Worm (Caenorhabditis elegans) whole organism, midembryonic: ENCODE data around the gene K10H10.9.

Experiments
- T22C8.4 ChIP-seq: fragments of 200-800 bp; sonication (Bioruptor generic); IDR thresholded peaks from 2 replicates; pipeline ENCODE4 v1.3.6; 2022; ENCODE audit warnings: missing genetic modification characterization, missing compliant biosample characterization
- cog-1 ChIP-seq: sonication (generic microtip); optimal IDR thresholded peaks from 2 replicates; lab custom pipeline; 2016; ENCODE audit warnings: missing genetic modification characterization, missing compliant biosample characterization
- flt-1 ChIP-seq: fragments of 200-800 bp; sonication (Bioruptor generic); IDR thresholded peaks from 2 replicates; pipeline ENCODE4 v1.3.6; 2022; ENCODE audit warnings: missing genetic modification characterization, missing compliant biosample characterization
- klf-2 ChIP-seq: fragments of 200-800 bp; sonication (Bioruptor generic); conservative IDR thresholded peaks from 2 replicates; pipeline ENCODE4 v1.3.6; 2022; ENCODE audit warnings: missing genetic modification reagents, missing genetic modification characterization, missing compliant biosample characterization
- med-1 ChIP-seq: sonication (generic microtip); optimal IDR thresholded peaks from 2 replicates; lab custom pipeline; 2017; ENCODE audit warnings: missing genetic modification characterization, mild to moderate bottlenecking, missing compliant biosample characterization, antibody characterized with exemption, missing genetic modification reagents; ENCODE audit not compliant: insufficient read depth
- ref-1 ChIP-seq: fragments of 200-800 bp; sonication (Bioruptor generic); conservative IDR thresholded peaks from 2 replicates; pipeline ENCODE4 v1.3.6; 2022; ENCODE audit warnings: missing genetic modification reagents, missing genetic modification characterization, missing compliant biosample characterization
- tab-1 ChIP-seq: fragments of 200-800 bp; sonication (Bioruptor generic); IDR thresholded peaks from 2 replicates; pipeline ENCODE4 v1.3.6; 2022; ENCODE audit warnings: missing genetic modification characterization, missing compliant biosample characterization
- ztf-23 ChIP-seq: fragments of 200-800 bp; sonication (Bioruptor generic); IDR thresholded peaks from 2 replicates; pipeline ENCODE4 v1.3.6; 2022; ENCODE audit warnings: missing genetic modification reagents, missing genetic modification characterization, missing compliant biosample characterization
- ztf-29 ChIP-seq: fragments of 200-800 bp; sonication (Bioruptor generic); IDR thresholded peaks from 2 replicates; pipeline ENCODE4 v1.3.6; 2022; ENCODE audit warnings: missing genetic modification reagents, missing genetic modification characterization, missing compliant biosample characterization

K10H10.9 gene

DNA sequence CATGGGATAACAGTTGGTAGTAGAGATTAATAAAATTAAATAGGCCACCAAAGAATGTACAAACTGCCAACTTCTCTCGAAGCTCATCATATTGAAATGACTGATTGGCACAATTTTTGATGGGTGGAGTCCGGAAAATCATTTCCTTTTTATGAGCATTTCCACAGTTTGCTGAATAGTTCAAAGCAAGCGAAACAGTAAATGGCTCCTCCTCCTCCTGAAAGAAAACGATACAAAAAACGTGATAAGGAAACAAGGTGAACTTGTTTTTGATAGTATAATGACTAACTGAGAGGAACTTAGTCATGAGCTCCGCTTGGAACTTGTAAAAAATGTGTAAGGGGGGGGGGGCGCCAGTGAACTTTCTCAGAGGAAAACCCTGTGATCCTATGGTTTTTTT is at the start of gene K10H10.9:
TSS of gene K10H10.9 (minus strand) at position 101 of the 400 bp plus-strand sequence.
- no peak for TF ChIP-seq cog-1 (tag; lab: Kevin White, UChicago)
- TF ChIP-seq med-1: no peak
- no peak for TF ChIP-seq ztf-29 (GFP tag; lab: Robert Waterston, UW)
- no peak for TF ChIP-seq klf-2
- TF ChIP-seq tab-1 (GFP tag; lab: Robert Waterston, UW): no peak
- no peak for TF ChIP-seq T22C8.4 (GFP tag; lab: Robert Waterston, UW)
- no peak for TF ChIP-seq ref-1
- TF ChIP-seq flt-1 (GFP tag; lab: Robert Waterston, UW): no peak

DNA sequence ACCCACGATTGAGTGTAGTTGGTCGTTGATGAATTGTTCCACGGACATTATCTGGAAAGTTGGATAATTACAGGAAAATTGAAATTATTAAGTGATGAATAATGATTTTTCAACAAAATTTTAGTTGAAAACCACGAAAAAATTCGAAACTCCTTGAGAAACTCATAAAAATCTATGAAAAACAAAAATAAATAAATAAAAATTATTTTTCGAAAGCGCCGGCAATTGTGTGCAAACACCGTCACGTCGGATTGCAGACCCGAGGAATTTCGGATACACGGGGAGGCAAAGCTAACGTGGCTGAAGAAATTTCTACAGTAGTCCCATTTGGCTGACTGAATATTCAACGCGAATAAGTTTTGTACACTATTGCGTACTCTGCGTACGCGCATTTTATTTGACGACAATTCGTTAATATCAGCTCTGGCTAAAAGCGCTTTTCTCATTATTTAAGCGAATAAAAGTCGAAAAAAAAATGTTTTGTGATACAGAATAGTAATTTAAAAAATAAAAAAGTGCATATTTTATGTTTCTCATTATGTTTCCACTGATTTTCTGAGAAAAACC is 46.7 kb upstream of the K10H10.9 start, which contains the start of gene mog-4:
TSS of gene mog-4 (minus strand) at position 51 of the 567 bp plus-strand sequence.
- TF ChIP-seq ztf-29 (GFP tag; lab: Robert Waterston, UW): peak; percentile 74
- TF ChIP-seq ztf-23: peak; percentile 92
- TF ChIP-seq klf-2: peak; percentile 79
- peak; percentile 61 for TF ChIP-seq cog-1 (tag; lab: Kevin White, UChicago)
- peak; percentile 91 for TF ChIP-seq flt-1 (GFP tag; lab: Robert Waterston, UW)

DNA sequence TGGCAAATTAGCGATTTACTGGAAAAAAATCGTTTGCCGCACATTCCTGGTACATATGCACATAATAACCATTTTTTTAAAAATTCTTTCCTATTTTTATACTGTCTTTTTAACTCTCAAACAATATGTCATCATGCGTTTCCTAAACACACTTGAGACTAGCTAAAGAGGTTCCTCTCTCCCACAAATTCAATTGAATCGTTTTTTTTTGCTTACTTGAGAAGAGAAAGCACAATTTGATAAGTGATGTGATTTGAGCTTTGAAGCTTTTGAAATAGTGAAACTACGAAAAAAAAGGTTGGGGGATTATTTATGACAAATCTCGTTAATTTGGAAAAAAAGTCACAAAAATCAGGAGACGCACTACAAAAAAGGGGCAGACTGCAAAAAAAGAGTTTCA is 40.1 kb upstream of the K10H10.9 start:
- no peak for TF ChIP-seq ref-1
- no peak for TF ChIP-seq flt-1 (GFP tag; lab: Robert Waterston, UW)
- TF ChIP-seq ztf-29 (GFP tag; lab: Robert Waterston, UW): no peak
- TF ChIP-seq med-1: no peak
- TF ChIP-seq cog-1 (tag; lab: Kevin White, UChicago): no peak
- TF ChIP-seq tab-1 (GFP tag; lab: Robert Waterston, UW): no peak
- no peak for TF ChIP-seq ztf-23
- TF ChIP-seq T22C8.4 (GFP tag; lab: Robert Waterston, UW): no peak

DNA sequence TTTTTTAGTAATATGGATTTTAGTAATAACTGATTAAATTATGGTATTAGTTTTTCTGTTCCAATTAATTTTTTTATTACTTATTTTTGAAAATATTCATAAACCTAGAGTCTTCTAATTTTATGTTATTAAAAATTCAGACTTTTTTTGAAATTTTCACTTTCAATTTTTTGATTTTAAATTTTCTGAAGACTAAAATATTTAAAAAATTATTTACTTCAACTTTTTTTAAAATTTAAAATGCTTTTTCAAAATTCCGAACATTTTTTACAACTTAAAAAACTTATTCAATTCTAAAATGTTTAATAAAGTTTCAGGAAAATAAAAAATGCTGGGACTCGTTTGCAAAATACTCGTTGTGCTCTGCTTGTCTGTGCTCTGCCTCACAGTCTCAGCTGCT is 35.7 kb upstream of the K10H10.9 start, which contains the start of gene nlp-41:
TSS of gene nlp-41 (plus strand) at position 301 of the 400 bp plus-strand sequence.
- TF ChIP-seq ztf-29 (GFP tag; lab: Robert Waterston, UW) (no peak), T22C8.4 (GFP tag; lab: Robert Waterston, UW) (no peak), ztf-23 (no peak), cog-1 (tag; lab: Kevin White, UChicago) (no peak), klf-2 (no peak), tab-1 (GFP tag; lab: Robert Waterston, UW) (no peak), ref-1 (no peak), flt-1 (GFP tag; lab: Robert Waterston, UW) (no peak)

DNA sequence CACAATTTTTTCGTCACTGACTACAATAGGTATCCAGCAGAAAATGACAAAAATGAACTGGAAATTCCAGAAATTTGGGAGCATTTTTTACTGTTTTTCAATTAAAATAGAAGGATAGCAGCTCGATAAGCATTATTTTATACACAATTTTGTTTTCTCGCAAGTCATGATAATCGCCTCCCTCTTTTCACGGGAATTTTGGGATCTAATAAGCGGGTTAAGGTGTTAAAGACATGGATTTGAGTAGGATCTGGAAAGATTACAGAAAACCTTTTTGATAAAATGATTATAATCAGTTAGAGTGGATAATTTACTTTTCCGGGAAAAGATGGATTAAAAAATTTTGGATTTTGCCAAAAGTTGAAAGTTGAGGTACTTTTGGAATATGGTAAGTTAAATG is 33.8 kb upstream of the K10H10.9 start, which contains the start of gene gcy-29:
TSS of gene gcy-29 (minus strand) at position 101 of the 400 bp plus-strand sequence.
- no peak for TF ChIP-seq ref-1
- TF ChIP-seq cog-1 (tag; lab: Kevin White, UChicago): no peak
- TF ChIP-seq T22C8.4 (GFP tag; lab: Robert Waterston, UW): no peak
- no peak for TF ChIP-seq med-1
- no peak for TF ChIP-seq flt-1 (GFP tag; lab: Robert Waterston, UW)
- no peak for TF ChIP-seq ztf-23
- TF ChIP-seq klf-2: no peak
- TF ChIP-seq tab-1 (GFP tag; lab: Robert Waterston, UW): no peak
- no peak for TF ChIP-seq ztf-29 (GFP tag; lab: Robert Waterston, UW)

DNA sequence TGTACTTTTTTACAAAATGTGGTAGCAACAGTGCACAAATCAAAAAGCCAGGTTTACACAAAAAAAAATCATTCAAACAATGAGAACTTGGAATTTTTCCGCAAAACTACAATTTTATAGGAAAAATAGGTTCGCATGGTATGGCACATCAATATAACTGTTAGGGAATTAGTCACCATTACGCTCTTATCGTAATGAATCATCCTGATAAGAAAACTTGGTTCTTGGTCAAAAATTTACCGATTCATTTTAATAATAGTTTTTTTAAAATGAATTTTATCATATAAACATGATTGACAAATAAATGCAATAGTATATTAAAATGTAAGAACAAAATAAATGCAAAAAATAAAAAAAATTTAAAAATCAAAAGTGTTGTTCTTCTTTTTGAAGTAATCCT is 25.6 kb upstream of the K10H10.9 start:
- TF ChIP-seq cog-1 (tag; lab: Kevin White, UChicago): no peak

DNA sequence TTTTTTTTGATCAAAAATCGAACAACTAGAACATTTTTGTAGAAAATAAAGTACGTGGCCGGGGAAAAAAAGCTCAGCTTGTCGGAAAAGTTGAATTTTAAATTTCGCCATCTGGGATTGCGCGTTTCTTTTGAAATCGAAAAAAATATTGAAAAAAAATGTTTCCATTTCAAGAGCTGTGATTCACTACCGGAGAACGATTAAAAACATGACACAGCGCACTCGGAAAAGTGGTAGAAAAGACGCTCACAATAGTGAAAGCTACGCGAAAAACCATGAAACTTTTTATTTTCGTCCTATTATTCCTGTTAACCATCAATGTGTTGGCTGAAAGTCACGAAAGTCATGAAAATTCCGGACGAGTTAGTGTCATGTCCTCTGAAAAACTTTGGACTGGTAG is 22.8 kb upstream of the K10H10.9 start, which contains the start of the genes clec-147 and C04H5.7:
TSS of gene clec-147 (minus strand) at position 101 of the 400 bp plus-strand sequence.
TSS of gene C04H5.7 (plus strand) at position 219 of the 400 bp plus-strand sequence.
- TF ChIP-seq med-1: no peak
- no peak for TF ChIP-seq ztf-23
- no peak for TF ChIP-seq T22C8.4 (GFP tag; lab: Robert Waterston, UW)
- TF ChIP-seq ztf-29 (GFP tag; lab: Robert Waterston, UW): no peak
- TF ChIP-seq flt-1 (GFP tag; lab: Robert Waterston, UW): no peak
- no peak for TF ChIP-seq klf-2
- TF ChIP-seq tab-1 (GFP tag; lab: Robert Waterston, UW): no peak
- no peak for TF ChIP-seq cog-1 (tag; lab: Kevin White, UChicago)
- no peak for TF ChIP-seq ref-1

DNA sequence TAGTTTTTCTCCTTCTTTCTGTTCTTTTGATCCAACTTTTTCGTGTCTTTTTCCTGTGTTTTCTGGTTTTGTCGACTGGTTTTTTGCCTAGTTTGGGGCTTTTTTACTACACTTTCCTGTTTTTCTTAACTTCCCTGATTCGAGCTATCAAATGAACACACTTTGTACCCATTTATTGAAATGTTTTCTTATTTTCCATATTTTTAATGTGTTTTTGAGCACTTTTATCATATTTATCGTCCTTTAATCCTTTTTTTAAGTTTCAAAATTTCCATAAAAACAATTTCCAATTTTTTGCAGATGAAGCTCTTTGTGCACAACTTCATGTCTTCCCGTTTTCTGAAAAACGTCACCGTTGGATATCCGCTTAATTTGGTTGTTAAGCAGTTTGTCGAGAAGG is 19.1 kb upstream of the K10H10.9 start, which contains the start of gene C04H5.1:
TSS of gene C04H5.1 (plus strand) at position 301 of the 400 bp plus-strand sequence.
- no peak for TF ChIP-seq T22C8.4 (GFP tag; lab: Robert Waterston, UW)
- TF ChIP-seq flt-1 (GFP tag; lab: Robert Waterston, UW): no peak
- TF ChIP-seq ref-1: no peak
- TF ChIP-seq tab-1 (GFP tag; lab: Robert Waterston, UW): no peak
- no peak for TF ChIP-seq ztf-23
- no peak for TF ChIP-seq med-1
- TF ChIP-seq klf-2: no peak
- no peak for TF ChIP-seq cog-1 (tag; lab: Kevin White, UChicago)
- no peak for TF ChIP-seq ztf-29 (GFP tag; lab: Robert Waterston, UW)

DNA sequence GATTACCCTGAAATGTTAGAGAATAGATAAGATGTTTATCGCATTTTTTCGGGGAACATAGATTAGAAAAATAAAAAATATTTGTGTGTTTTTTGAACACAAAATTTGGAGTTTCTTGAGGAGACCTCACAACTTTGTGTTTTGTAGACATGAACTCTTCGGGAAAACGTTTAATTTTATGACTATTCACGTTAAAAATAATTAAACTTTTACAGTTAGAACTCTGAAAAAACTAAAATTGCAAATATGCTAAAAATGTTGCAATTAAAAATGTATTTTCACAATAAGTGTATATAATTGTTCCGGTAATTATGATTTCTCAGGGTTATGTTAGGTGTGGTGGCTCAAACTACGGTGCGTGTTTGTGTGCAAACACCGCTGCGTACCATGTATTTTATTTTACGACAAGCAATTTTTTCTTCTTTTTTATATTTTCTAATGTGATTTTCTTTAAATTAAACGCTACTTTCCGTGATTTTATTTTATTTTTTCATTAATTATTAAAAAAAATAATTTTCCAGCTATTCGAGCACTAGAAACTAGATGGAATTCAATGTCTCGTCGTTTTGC is 13.4 kb upstream of the K10H10.9 start, which contains the start of the genes F57C2.5 and spat-1:
TSS of gene F57C2.5 (minus strand) at position 7 of the 570 bp plus-strand sequence.
TSS of gene spat-1 (plus strand) at position 520 of the 570 bp plus-strand sequence.
- TF ChIP-seq tab-1 (GFP tag; lab: Robert Waterston, UW): no peak
- no peak for TF ChIP-seq T22C8.4 (GFP tag; lab: Robert Waterston, UW)
- no peak for TF ChIP-seq med-1
- peak; percentile 63 for TF ChIP-seq ztf-23
- 0 out of 2 replicates have a peak, but pooled peaks have one; percentile 6 for TF ChIP-seq flt-1 (GFP tag; lab: Robert Waterston, UW)
- peak; percentile 93 for TF ChIP-seq cog-1 (tag; lab: Kevin White, UChicago)
- no peak for TF ChIP-seq ref-1
- TF ChIP-seq ztf-29 (GFP tag; lab: Robert Waterston, UW): no peak
- TF ChIP-seq klf-2: peak; percentile 67; the same call in 1 of the 2 replicates

DNA sequence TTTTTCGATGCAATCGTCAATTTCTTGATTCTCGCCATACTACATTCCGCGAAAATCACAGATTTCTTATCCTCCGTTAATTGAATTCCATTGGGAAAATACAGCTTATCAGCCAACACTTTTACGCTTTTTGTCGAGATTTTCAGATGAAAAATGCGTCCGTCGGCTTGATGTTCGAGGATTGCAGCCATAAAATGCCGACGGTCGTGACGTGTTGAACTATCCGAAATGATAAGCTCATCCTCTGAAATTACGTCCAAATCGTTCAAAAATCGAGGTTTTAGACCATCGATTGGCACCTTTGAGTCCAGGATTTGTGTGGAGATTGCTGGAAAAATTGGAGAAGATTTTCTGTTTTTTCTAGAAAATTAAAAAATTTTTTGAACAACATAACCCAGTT is 12.2 kb upstream of the K10H10.9 start:
- TF ChIP-seq klf-2: no peak
- no peak for TF ChIP-seq tab-1 (GFP tag; lab: Robert Waterston, UW)
- TF ChIP-seq ref-1: no peak
- TF ChIP-seq cog-1 (tag; lab: Kevin White, UChicago): no peak
- no peak for TF ChIP-seq T22C8.4 (GFP tag; lab: Robert Waterston, UW)
- no peak for TF ChIP-seq med-1
- no peak for TF ChIP-seq ztf-29 (GFP tag; lab: Robert Waterston, UW)
- no peak for TF ChIP-seq flt-1 (GFP tag; lab: Robert Waterston, UW)
- TF ChIP-seq ztf-23: no peak
